Fruit fly (Drosophila melanogaster): ENCODE results near the gene SH3PX1.

The SH3PX1 gene

dm6 chr3L:9693552-9694133 lies 20.0 kb downstream of the SH3PX1 start (continued):
- no peak for TF ChIP-seq CG10267 (tag; optimal IDR thresholded peaks at IDR 0.05)
- no peak for TF ChIP-seq CG32772 (GFP tag; IDR thresholded peaks at IDR 0.05)
- no peak for TF ChIP-seq lbe (GFP tag; optimal IDR thresholded peaks at IDR 0.05)
- TF ChIP-seq sc (optimal IDR thresholded peaks at IDR 0.05) = no peak
- TF ChIP-seq sc (GFP tag; optimal IDR thresholded peaks at IDR 0.05) = no peak
- TF ChIP-seq CG3838 (GFP tag; optimal IDR thresholded peaks at IDR 0.05) = no peak
- no peak for TF ChIP-seq CG9817 (tag; optimal IDR thresholded peaks at IDR 0.05)
- TF ChIP-seq Spps (tag; optimal IDR thresholded peaks at IDR 0.05) = no peak
- TF ChIP-seq Dp (GFP tag; optimal IDR thresholded peaks at IDR 0.05) = no peak
- TF ChIP-seq Hr78 (GFP tag; optimal IDR thresholded peaks at IDR 0.05) = no peak
- no peak for TF ChIP-seq fd102C (GFP tag; optimal IDR thresholded peaks at IDR 0.05)
- no peak for TF ChIP-seq mirr (GFP tag; optimal IDR thresholded peaks at IDR 0.05)
- TF ChIP-seq Dfd (GFP tag; optimal IDR thresholded peaks at IDR 0.05) = no peak
- no peak for TF ChIP-seq kni (GFP tag; optimal IDR thresholded peaks at IDR 0.05)
- TF ChIP-seq CG10959 (GFP tag; IDR thresholded peaks at IDR 0.05) = no peak
- no peak for TF ChIP-seq Rfx (GFP tag; IDR thresholded peaks at IDR 0.05)
- TF ChIP-seq vnd (GFP tag; IDR thresholded peaks at IDR 0.05; ENCODE audit: partially characterized antibody) = no peak
- TF ChIP-seq Ets97D (GFP tag; optimal IDR thresholded peaks at IDR 0.05) = no peak
- no peak for TF ChIP-seq Opbp (GFP tag; IDR thresholded peaks at IDR 0.05; ENCODE audit: partially characterized antibody)
- peak in 1 of 2 experiments; percentile 2 for TF ChIP-seq Trl (optimal IDR thresholded peaks at IDR 0.05)
- TF ChIP-seq Trl (GFP tag; optimal IDR thresholded peaks at IDR 0.05) = no peak
- no peak for TF ChIP-seq CG13424 (tag; optimal IDR thresholded peaks at IDR 0.05)
- TF ChIP-seq CG11085 (GFP tag; IDR thresholded peaks at IDR 0.05) = no peak
- TF ChIP-seq gcm2 (GFP tag; optimal IDR thresholded peaks at IDR 0.05) = no peak

dm6 chr3L:9692892-9693551 lies 20.6 kb downstream of the SH3PX1 start:
- TF ChIP-seq CG8924 (tag; optimal IDR thresholded peaks at IDR 0.05) = peak; percentile 97
- TF ChIP-seq CG1602 (GFP tag; optimal IDR thresholded peaks at IDR 0.05) = peak; percentile 95
- TF ChIP-seq CG6765 (GFP tag; optimal IDR thresholded peaks at IDR 0.05) = peak; percentile 95
- peak; percentile 96 for TF ChIP-seq pb (GFP tag; optimal IDR thresholded peaks at IDR 0.05)
- TF ChIP-seq cato (GFP tag; optimal IDR thresholded peaks at IDR 0.05; ENCODE audit: borderline replicate concordance) = peak; percentile 96
- TF ChIP-seq CG9215 (GFP tag; IDR thresholded peaks at IDR 0.05) = peak; percentile 92
- TF ChIP-seq Atf3 (GFP tag; optimal IDR thresholded peaks at IDR 0.05) = peak; percentile 96
- TF ChIP-seq CG2116 (GFP tag; optimal IDR thresholded peaks at IDR 0.05) = peak; percentile 78
- no peak for TF ChIP-seq vnd (GFP tag; IDR thresholded peaks at IDR 0.05; ENCODE audit: partially characterized antibody)
- peak; percentile 96 for TF ChIP-seq slp2 (GFP tag; optimal IDR thresholded peaks at IDR 0.05)
- peak; percentile 88 for TF ChIP-seq klu (GFP tag; IDR thresholded peaks at IDR 0.05)
- TF ChIP-seq CG17829 (tag; optimal IDR thresholded peaks at IDR 0.05) = peak; percentile 94
- peak; percentile 64 for TF ChIP-seq sug (tag; optimal IDR thresholded peaks at IDR 0.05)
- TF ChIP-seq CG11723 (GFP tag; optimal IDR thresholded peaks at IDR 0.05) = peak; percentile 95
- peak; percentile 97 for TF ChIP-seq CG10979 (tag; optimal IDR thresholded peaks at IDR 0.05)
- TF ChIP-seq tgo (GFP tag; IDR thresholded peaks at IDR 0.05) = peak; percentile 91
- TF ChIP-seq Six4 (GFP tag; optimal IDR thresholded peaks at IDR 0.05) = peak; percentile 94
- no peak for TF ChIP-seq CG4360 (GFP tag; IDR thresholded peaks at IDR 0.05)
- TF ChIP-seq HLH3B (GFP tag; IDR thresholded peaks at IDR 0.05) = peak; percentile 88; the same call in 1 of the 2 replicates
- TF ChIP-seq CG15479 (GFP tag; optimal IDR thresholded peaks at IDR 0.05) = no peak
- TF ChIP-seq corto (GFP tag; optimal IDR thresholded peaks at IDR 0.05) = peak; percentile 56
- peak; percentile 68; the same call in 1 of the 2 replicates for TF ChIP-seq chm (GFP tag; IDR thresholded peaks at IDR 0.05)
- peak; percentile 91 for TF ChIP-seq emc (GFP tag; optimal IDR thresholded peaks at IDR 0.05)
- no peak for TF ChIP-seq Kr (GFP tag; optimal IDR thresholded peaks at IDR 0.05)
- peak; percentile 96 for TF ChIP-seq pnt (GFP tag; optimal IDR thresholded peaks at IDR 0.05)
- peak; percentile 94 for TF ChIP-seq Max (GFP tag; optimal IDR thresholded peaks at IDR 0.05)
- TF ChIP-seq CG5953 (GFP tag; IDR thresholded peaks at IDR 0.05) = no peak; the same call in 1 of the 2 replicates

All from whole organism, embryonic.